Worm (Caenorhabditis elegans): ENCODE data around the gene F57G9.7.

- TF ChIP-seq F37D6.2 (tag; optimal IDR thresholded peaks at IDR 0.05) (no peak), nhr-11 (tag; optimal IDR thresholded peaks at IDR 0.05) (no peak), ztf-11 (tag; optimal IDR thresholded peaks at IDR 0.05) (no peak), mep-1 (tag; optimal IDR thresholded peaks at IDR 0.05) (no peak), egl-27 (tag; optimal IDR thresholded peaks at IDR 0.05) (no peak), skn-1 (tag; optimal IDR thresholded peaks at IDR 0.05) (no peak), nhr-77 (tag; optimal IDR thresholded peaks at IDR 0.05) (no peak), dmd-8 (GFP tag; IDR thresholded peaks at IDR 0.05) (no peak)
Observed at ce11 chrII:12420486-12420885, 22.9 kb upstream of the F57G9.7 start, which contains the start of gene sre-26.

All from whole organism, L4 larva.